Worm (Caenorhabditis elegans) whole organism, L2 larva: Measurements from ENCODE around the gene hpo-10.

Experiments
- ZK546.5 ChIP-seq: sonication (generic microtip); optimal IDR thresholded peaks from 2 replicates; lab custom pipeline; 2017; ENCODE audit warnings: missing biosample characterization, missing genetic modification characterization
- elt-1 ChIP-seq: fragments of 150-350 bp; optimal IDR thresholded peaks from 2 replicates; lab custom pipeline; 2014; ENCODE audit warnings: missing biosample characterization, missing genetic modification characterization
- elt-3 ChIP-seq: sonication (generic microtip); optimal IDR thresholded peaks from 2 replicates; lab custom pipeline; 2017; ENCODE audit warnings: missing biosample characterization, missing genetic modification characterization
- mab-5 ChIP-seq: fragments of 150-350 bp; optimal IDR thresholded peaks from 2 replicates; lab custom pipeline; 2014; ENCODE audit warnings: missing biosample characterization, missing genetic modification characterization
- nhr-21 ChIP-seq: fragments of 150-350 bp; optimal IDR thresholded peaks from 2 replicates; lab custom pipeline; 2014; ENCODE audit warnings: missing biosample characterization, missing genetic modification characterization
- nhr-77 ChIP-seq: fragments of 150-350 bp; optimal IDR thresholded peaks from 2 replicates; lab custom pipeline; 2014; ENCODE audit warnings: missing biosample characterization, missing genetic modification characterization
- zag-1 ChIP-seq: fragments of 150-350 bp; optimal IDR thresholded peaks from 2 replicates; lab custom pipeline; 2014; ENCODE audit warnings: missing biosample characterization, missing genetic modification characterization

- TF ChIP-seq elt-1 (tag; lab: Kevin White, UChicago) = no peak
- TF ChIP-seq ZK546.5 (tag; lab: Kevin White, UChicago) = no peak
- TF ChIP-seq nhr-77 = no peak
- no peak for TF ChIP-seq mab-5
- TF ChIP-seq zag-1 = no peak
- TF ChIP-seq elt-3 (tag; lab: Kevin White, UChicago) = no peak
- no peak for TF ChIP-seq nhr-21 (tag; lab: Kevin White, UChicago)
These were observed 7.6 kb downstream of the hpo-10 start, which contains the start of gene C28H8.7 for ce11 chrIII:5886893-5887292.
